Fruit fly (Drosophila melanogaster): Measurements from ENCODE around the gene CG6576.

The CG6576 gene

dm6 chr3L:8749676-8750654, 5.8 kb upstream of the CG6576 start, which contains the start of gene CG13306:
CG13306 (minus strand) TSS chr3L:8749726.
- TF ChIP-seq Sox14 (GFP tag; optimal IDR thresholded peaks at IDR 0.05) = no peak
- no peak for TF ChIP-seq CG15336 (GFP tag; IDR thresholded peaks at IDR 0.05)
- TF ChIP-seq dsx (GFP tag; optimal IDR thresholded peaks at IDR 0.05; ENCODE audit: poor library complexity, severe bottlenecking) = no peak
- no peak for TF ChIP-seq esn (GFP tag; optimal IDR thresholded peaks at IDR 0.05)
- no peak for TF ChIP-seq Smox (GFP tag; optimal IDR thresholded peaks at IDR 0.05)
- no peak for TF ChIP-seq Ets96B (tag; optimal IDR thresholded peaks at IDR 0.05)
- TF ChIP-seq CG6276 (GFP tag; optimal IDR thresholded peaks at IDR 0.05) = no peak
- TF ChIP-seq cyc (GFP tag; optimal IDR thresholded peaks at IDR 0.05) = no peak
- no peak for TF ChIP-seq CG6808 (GFP tag; optimal IDR thresholded peaks at IDR 0.05)
- no peak for TF ChIP-seq dac (GFP tag; optimal IDR thresholded peaks at IDR 0.05)
- TF ChIP-seq CG9139 (GFP tag; optimal IDR thresholded peaks at IDR 0.05) = no peak

DNA sequence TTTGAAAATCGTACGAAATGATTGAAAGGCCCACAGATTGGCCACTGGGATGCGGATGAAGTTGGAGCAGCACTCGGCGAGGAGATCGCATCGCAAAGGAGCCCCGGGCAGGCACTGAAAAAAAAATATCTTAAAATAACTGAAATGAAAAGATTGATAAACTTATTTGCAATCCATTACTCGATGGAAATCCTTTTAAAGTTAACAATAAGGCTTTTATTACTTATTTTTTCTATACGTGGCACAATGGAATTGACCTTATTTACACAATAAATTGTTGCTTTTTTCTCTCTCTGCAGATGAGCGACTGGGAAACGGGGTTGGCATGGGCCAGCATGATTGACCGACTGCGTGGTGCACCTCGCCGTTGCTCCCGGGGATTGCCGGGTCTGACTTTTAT, 4.5 kb upstream of the CG6576 start:
- no peak for TF ChIP-seq Eip93F (GFP tag; optimal IDR thresholded peaks at IDR 0.05)
- TF ChIP-seq Eip78C (GFP tag) = peak; percentile 57
- peak; percentile 38 for TF ChIP-seq dac (GFP tag; optimal IDR thresholded peaks at IDR 0.05)
- TF ChIP-seq fkh (GFP tag; optimal IDR thresholded peaks at IDR 0.05) = no peak
- no peak for TF ChIP-seq esn (GFP tag; optimal IDR thresholded peaks at IDR 0.05)
- TF ChIP-seq lz (GFP tag; optimal IDR thresholded peaks at IDR 0.05) = no peak
- no peak for TF ChIP-seq topi (GFP tag; optimal IDR thresholded peaks at IDR 0.05)
- peak; percentile 18 for TF ChIP-seq achi (GFP tag; optimal IDR thresholded peaks at IDR 0.05)
- TF ChIP-seq CG8632 (GFP tag; optimal IDR thresholded peaks at IDR 0.05) = no peak
- no peak for TF ChIP-seq CG11902 (GFP tag; optimal IDR thresholded peaks at IDR 0.05)
- no peak for TF ChIP-seq Eip75B (GFP tag; optimal IDR thresholded peaks at IDR 0.05)
- TF ChIP-seq Hr39 (GFP tag; optimal IDR thresholded peaks at IDR 0.05) = no peak
- TF ChIP-seq CG34406 (GFP tag; optimal IDR thresholded peaks at IDR 0.05) = no peak
- no peak for TF ChIP-seq CG9139 (GFP tag; optimal IDR thresholded peaks at IDR 0.05)
- TF ChIP-seq CG8119 (GFP tag; IDR thresholded peaks at IDR 0.05) = peak; percentile 77
- peak; percentile 14 for TF ChIP-seq CG10631 (GFP tag; optimal IDR thresholded peaks at IDR 0.05)
- TF ChIP-seq CG1621 (tag; optimal IDR thresholded peaks at IDR 0.05) = no peak
- no peak for TF ChIP-seq Smox (GFP tag; optimal IDR thresholded peaks at IDR 0.05)
- TF ChIP-seq CG10669 (GFP tag; optimal IDR thresholded peaks at IDR 0.05) = no peak
- TF ChIP-seq Blimp-1 (GFP tag; optimal IDR thresholded peaks at IDR 0.05) = no peak
- TF ChIP-seq Lpt (GFP tag; optimal IDR thresholded peaks at IDR 0.05) = peak; percentile 56
- TF ChIP-seq net (GFP tag; optimal IDR thresholded peaks at IDR 0.05) = no peak
- peak; percentile 81 for TF ChIP-seq CG15336 (GFP tag; IDR thresholded peaks at IDR 0.05)
- TF ChIP-seq Hr38 (GFP tag; optimal IDR thresholded peaks at IDR 0.05) = no peak
- TF ChIP-seq CG4318 (GFP tag; optimal IDR thresholded peaks at IDR 0.05) = peak; percentile 22
- peak; percentile 77 for TF ChIP-seq eg (GFP tag; IDR thresholded peaks at IDR 0.05)
- TF ChIP-seq acj6 (GFP tag; optimal IDR thresholded peaks at IDR 0.05) = no peak
- TF ChIP-seq CG6792 (GFP tag; optimal IDR thresholded peaks at IDR 0.05) = no peak
- no peak for TF ChIP-seq CG31627 (GFP tag; optimal IDR thresholded peaks at IDR 0.05)
- no peak for TF ChIP-seq CG8319 (GFP tag; optimal IDR thresholded peaks at IDR 0.05)
- no peak for TF ChIP-seq Gug (GFP tag; IDR thresholded peaks at IDR 0.05)
- TF ChIP-seq CG7368 (GFP tag; optimal IDR thresholded peaks at IDR 0.05) = no peak
- TF ChIP-seq svp (GFP tag) = no peak
- TF ChIP-seq ss (GFP tag; optimal IDR thresholded peaks at IDR 0.05) = no peak
- peak; percentile 21 for TF ChIP-seq OdsH (GFP tag; optimal IDR thresholded peaks at IDR 0.05)
- TF ChIP-seq cyc (GFP tag; optimal IDR thresholded peaks at IDR 0.05) = peak; percentile 5
- TF ChIP-seq Ets96B (tag; optimal IDR thresholded peaks at IDR 0.05) = no peak
- peak; percentile 57 for TF ChIP-seq Hr4 (GFP tag; optimal IDR thresholded peaks at IDR 0.05)
- TF ChIP-seq pdm3 (GFP tag; optimal IDR thresholded peaks at IDR 0.05) = peak; percentile 9
- peak; percentile 27 for TF ChIP-seq CG3919 (GFP tag; optimal IDR thresholded peaks at IDR 0.05)
- peak; percentile 71 for TF ChIP-seq CG6276 (GFP tag; optimal IDR thresholded peaks at IDR 0.05)
- no peak for TF ChIP-seq CG11294 (GFP tag; IDR thresholded peaks at IDR 0.05)
- no peak for TF ChIP-seq dsx (GFP tag; optimal IDR thresholded peaks at IDR 0.05; ENCODE audit: poor library complexity, severe bottlenecking)
- peak; percentile 70 for TF ChIP-seq CG6163 (GFP tag; IDR thresholded peaks at IDR 0.05)
- no peak for TF ChIP-seq salr (GFP tag; optimal IDR thresholded peaks at IDR 0.05)
